Worm (Caenorhabditis elegans): ENCODE results near the gene str-227.

ce11 chrV:3517889-3518288 lies at the start of gene str-227:
- TF ChIP-seq tab-1 (GFP tag; IDR thresholded peaks at IDR 0.05) (no peak), klf-2 (GFP tag; conservative IDR thresholded peaks at IDR 0.05) (no peak), ref-1 (GFP tag; conservative IDR thresholded peaks at IDR 0.05) (no peak), T22C8.4 (GFP tag; IDR thresholded peaks at IDR 0.05) (no peak), ztf-23 (GFP tag; IDR thresholded peaks at IDR 0.05) (no peak)

Data from whole organism, midembryonic.